Fruit fly (Drosophila melanogaster) whole organism, embryonic: ENCODE measurements around the gene Rpt5.

ENCODE experiments used
- Aef1 ChIP-seq: fragments of 200-800 bp; sonication (Bioruptor generic); IDR thresholded peaks from 3 replicates; pipeline ENCODE4 v1.3.6; 2022; ENCODE audit warnings: missing biosample characterization, missing genetic modification characterization
- B-H2 ChIP-seq: fragments of 200-800 bp; sonication (Bioruptor generic); optimal IDR thresholded peaks from 2 replicates; lab custom pipeline; 2018; ENCODE audit warnings: missing biosample characterization, mild to moderate bottlenecking, missing genetic modification characterization
- CG10267 ChIP-seq: fragments of 200-800 bp; sonication (Bioruptor generic); optimal IDR thresholded peaks from 2 replicates; lab custom pipeline; 2018; ENCODE audit warnings: missing biosample characterization, mild to moderate bottlenecking, missing genetic modification characterization, moderate library complexity
- CG11398 ChIP-seq: fragments of 200-800 bp; sonication (Bioruptor generic); optimal IDR thresholded peaks from 2 replicates; lab custom pipeline; 2016; ENCODE audit warnings: missing biosample characterization, missing genetic modification characterization
- CG14667 ChIP-seq: fragments of 200-800 bp; sonication (Bioruptor generic); IDR thresholded peaks from 2 replicates; pipeline ENCODE4 v1.3.6; 2022; ENCODE audit warnings: missing biosample characterization, missing genetic modification characterization
- CG14965 ChIP-seq: fragments of 200-800 bp; sonication (Bioruptor generic); optimal IDR thresholded peaks from 2 replicates; lab custom pipeline; 2016; ENCODE audit warnings: missing biosample characterization, missing genetic modification characterization, borderline replicate concordance
- CG15073 ChIP-seq: fragments of 200-800 bp; sonication (Bioruptor generic); optimal IDR thresholded peaks from 2 replicates; lab custom pipeline; 2016; ENCODE audit warnings: missing biosample characterization, missing genetic modification characterization
- CG15601 ChIP-seq: fragments of 200-800 bp; sonication (Bioruptor generic); optimal IDR thresholded peaks from 3 replicates; lab custom pipeline; 2019; ENCODE audit warnings: missing biosample characterization, mild to moderate bottlenecking, missing genetic modification characterization, moderate library complexity
- CG1602 ChIP-seq: fragments of 200-800 bp; sonication (Bioruptor generic); optimal IDR thresholded peaks from 3 replicates; lab custom pipeline; 2016; ENCODE audit warnings: missing biosample characterization, missing genetic modification characterization
- CG1647 ChIP-seq: fragments of 200-800 bp; sonication (Bioruptor generic); optimal IDR thresholded peaks from 3 replicates; lab custom pipeline; 2016; ENCODE audit warnings: missing biosample characterization, missing genetic modification characterization
- CG1792 ChIP-seq: fragments of 200-800 bp; sonication (Bioruptor generic); optimal IDR thresholded peaks from 2 replicates; lab custom pipeline; 2016; ENCODE audit warnings: missing biosample characterization, missing genetic modification characterization
- CG18599 ChIP-seq: fragments of 200-800 bp; sonication (Bioruptor generic); optimal IDR thresholded peaks from 3 replicates; lab custom pipeline; 2017; ENCODE audit warnings: missing biosample characterization, missing genetic modification characterization, mild to moderate bottlenecking, moderate library complexity, missing genetic modification reagents
- CG18619 ChIP-seq: fragments of 200-800 bp; sonication (Bioruptor generic); optimal IDR thresholded peaks from 3 replicates; lab custom pipeline; 2017; ENCODE audit warnings: missing biosample characterization, mild to moderate bottlenecking, missing genetic modification characterization
- CG2875 ChIP-seq: fragments of 200-800 bp; sonication (Bioruptor generic); optimal IDR thresholded peaks from 2 replicates; lab custom pipeline; 2017; ENCODE audit warnings: missing biosample characterization, mild to moderate bottlenecking, missing genetic modification characterization, missing genetic modification reagents
- CG32532 ChIP-seq: fragments of 200-800 bp; sonication (Bioruptor generic); IDR thresholded peaks from 2 replicates; pipeline ENCODE4 v1.3.6; 2022; ENCODE audit warnings: missing biosample characterization, missing genetic modification characterization
- CG34422 ChIP-seq: fragments of 200-800 bp; sonication (Bioruptor generic); IDR thresholded peaks from 3 replicates; pipeline ENCODE4 v1.3.6; 2022; ENCODE audit warnings: missing biosample characterization, missing genetic modification characterization
- CG4617 ChIP-seq: fragments of 200-800 bp; sonication (Bioruptor generic); optimal IDR thresholded peaks from 3 replicates; lab custom pipeline; 2016; ENCODE audit warnings: missing biosample characterization, missing genetic modification characterization, borderline replicate concordance
- CG4707 ChIP-seq: fragments of 200-800 bp; sonication (Bioruptor generic); optimal IDR thresholded peaks from 2 replicates; lab custom pipeline; 2018; ENCODE audit warnings: missing biosample characterization, mild to moderate bottlenecking, missing genetic modification characterization, moderate library complexity
- CG6791 ChIP-seq: fragments of 200-800 bp; sonication (Bioruptor generic); IDR thresholded peaks from 3 replicates; pipeline ENCODE4 v1.3.6; 2022; ENCODE audit warnings: missing biosample characterization, missing genetic modification characterization; ENCODE audit not compliant: partially characterized antibody
- CG6854 ChIP-seq: fragments of 200-800 bp; sonication (Bioruptor generic); optimal IDR thresholded peaks from 3 replicates; lab custom pipeline; 2017; ENCODE audit warnings: missing biosample characterization, mild to moderate bottlenecking, missing genetic modification characterization
- CG7745 ChIP-seq: fragments of 200-800 bp; sonication (Bioruptor generic); optimal IDR thresholded peaks from 2 replicates; lab custom pipeline; 2018; ENCODE audit warnings: missing biosample characterization, mild to moderate bottlenecking, missing genetic modification characterization, moderate library complexity
- CG8359 ChIP-seq: fragments of 200-800 bp; sonication (Bioruptor generic); optimal IDR thresholded peaks from 2 replicates; lab custom pipeline; 2017; ENCODE audit warnings: missing biosample characterization, mild to moderate bottlenecking, missing genetic modification characterization, borderline replicate concordance
- CG8924 ChIP-seq: fragments of 200-800 bp; optimal IDR thresholded peaks from 3 replicates; lab custom pipeline; 2019; ENCODE audit warnings: missing biosample characterization, mild to moderate bottlenecking, missing genetic modification characterization, moderate library complexity
- Hmr ChIP-seq: fragments of 200-800 bp; sonication (Bioruptor generic); optimal IDR thresholded peaks from 3 replicates; lab custom pipeline; 2017; ENCODE audit warnings: mild to moderate bottlenecking, missing biosample characterization, missing genetic modification reagents, missing genetic modification characterization
- MESR4 ChIP-seq: fragments of 200-800 bp; sonication (Bioruptor generic); optimal IDR thresholded peaks from 2 replicates; lab custom pipeline; 2018; ENCODE audit warnings: missing biosample characterization, mild to moderate bottlenecking, missing genetic modification characterization, moderate library complexity
- Oaz ChIP-seq: fragments of 200-800 bp; sonication (Bioruptor generic); IDR thresholded peaks from 2 replicates; pipeline ENCODE4 v1.3.6; 2022; ENCODE audit warnings: missing biosample characterization, missing genetic modification characterization
- Oli ChIP-seq: fragments of 200-800 bp; sonication (Bioruptor generic); optimal IDR thresholded peaks from 2 replicates; lab custom pipeline; 2018; ENCODE audit warnings: missing biosample characterization, mild to moderate bottlenecking, missing genetic modification characterization, moderate library complexity
- PHDP ChIP-seq: fragments of 200-800 bp; sonication (Bioruptor generic); optimal IDR thresholded peaks from 3 replicates; lab custom pipeline; 2018; ENCODE audit warnings: missing biosample characterization, mild to moderate bottlenecking, missing genetic modification characterization, moderate library complexity
- Sin3A ChIP-seq: fragments of >200 bp; optimal IDR thresholded peaks from 2 replicates; lab custom pipeline; 2018
- Vsx1 ChIP-seq: fragments of 200-800 bp; sonication (Bioruptor generic); optimal IDR thresholded peaks from 2 replicates; lab custom pipeline; 2017; ENCODE audit warnings: missing biosample characterization, mild to moderate bottlenecking, missing genetic modification characterization, missing genetic modification reagents
- Xrp1 ChIP-seq: fragments of 200-800 bp; sonication (Bioruptor generic); IDR thresholded peaks from 2 replicates; pipeline ENCODE4 v1.3.6; 2022; ENCODE audit warnings: missing biosample characterization, missing genetic modification characterization
- ara ChIP-seq: fragments of 200-800 bp; sonication (Bioruptor generic); IDR thresholded peaks from 2 replicates; pipeline ENCODE4 v1.3.6; 2022; ENCODE audit warnings: missing biosample characterization, missing genetic modification characterization
- br ChIP-seq: fragments of >200 bp; optimal IDR thresholded peaks from 2 replicates; lab custom pipeline; 2017
- ci ChIP-seq: fragments of 200-800 bp; sonication (Bioruptor generic); IDR thresholded peaks from 3 replicates; pipeline ENCODE4 v1.3.6; 2022; ENCODE audit warnings: missing biosample characterization, missing genetic modification characterization
- crc ChIP-seq: fragments of 200-800 bp; sonication (Bioruptor generic); optimal IDR thresholded peaks from 2 replicates; lab custom pipeline; 2016; ENCODE audit warnings: missing biosample characterization, missing genetic modification characterization
- dmrt99B ChIP-seq: fragments of 200-800 bp; sonication (Bioruptor generic); optimal IDR thresholded peaks from 2 replicates; lab custom pipeline; 2018; ENCODE audit warnings: missing biosample characterization, mild to moderate bottlenecking, missing genetic modification characterization, moderate library complexity
- esg ChIP-seq: fragments of 200-800 bp; sonication (Bioruptor generic); conservative IDR thresholded peaks from 2 replicates; pipeline ENCODE4 v1.3.6; 2022; ENCODE audit warnings: missing biosample characterization, missing genetic modification characterization
- fru ChIP-seq: fragments of >200 bp; optimal IDR thresholded peaks from 2 replicates; lab custom pipeline; 2017
- gfzf ChIP-seq: fragments of 200-800 bp; sonication (Bioruptor generic); optimal IDR thresholded peaks from 2 replicates; lab custom pipeline; 2016; ENCODE audit warnings: missing biosample characterization, mild to moderate bottlenecking, missing genetic modification characterization, moderate library complexity
- h ChIP-seq: fragments of >200 bp; optimal IDR thresholded peaks from 2 replicates; lab custom pipeline; 2017
- hth ChIP-seq: fragments of >200 bp; optimal IDR thresholded peaks from 2 replicates; lab custom pipeline; 2017; ENCODE audit warnings: inconsistent platforms
- lbe ChIP-seq: fragments of 200-800 bp; sonication (Bioruptor generic); optimal IDR thresholded peaks from 2 replicates; lab custom pipeline; 2016; ENCODE audit warnings: missing biosample characterization, mild to moderate bottlenecking, missing genetic modification characterization
- mirr ChIP-seq: fragments of 200-800 bp; sonication (Bioruptor generic); optimal IDR thresholded peaks from 3 replicates; lab custom pipeline; 2018; ENCODE audit warnings: missing biosample characterization, mild to moderate bottlenecking, missing genetic modification characterization
- nau ChIP-seq: fragments of 200-800 bp; sonication (Bioruptor generic); optimal IDR thresholded peaks from 3 replicates; lab custom pipeline; 2017; ENCODE audit warnings: missing biosample characterization, mild to moderate bottlenecking, missing genetic modification characterization, missing genetic modification reagents
- otp ChIP-seq: fragments of 200-800 bp; sonication (Bioruptor generic); IDR thresholded peaks from 3 replicates; pipeline ENCODE4, ENCODE4 v1.3.6; 2022; ENCODE audit warnings: missing biosample characterization, missing genetic modification characterization
- pita ChIP-seq: fragments of 200-800 bp; sonication (Bioruptor generic); optimal IDR thresholded peaks from 2 replicates; lab custom pipeline; 2017; ENCODE audit warnings: missing biosample characterization, mild to moderate bottlenecking, missing genetic modification characterization
- schlank ChIP-seq: fragments of 200-800 bp; sonication (Bioruptor generic); optimal IDR thresholded peaks from 2 replicates; lab custom pipeline; 2018; ENCODE audit warnings: missing biosample characterization, mild to moderate bottlenecking, missing genetic modification characterization
- sqz ChIP-seq: fragments of 200-800 bp; sonication (Bioruptor generic); optimal IDR thresholded peaks from 3 replicates; lab custom pipeline; 2018; ENCODE audit warnings: missing biosample characterization, mild to moderate bottlenecking, missing genetic modification characterization
- sug ChIP-seq: fragments of 200-800 bp; optimal IDR thresholded peaks from 2 replicates; lab custom pipeline; 2019; ENCODE audit warnings: missing biosample characterization, mild to moderate bottlenecking, missing genetic modification characterization, moderate library complexity
- tio ChIP-seq: fragments of 200-800 bp; sonication (Bioruptor generic); optimal IDR thresholded peaks from 2 replicates; lab custom pipeline; 2017; ENCODE audit warnings: missing biosample characterization, missing genetic modification characterization, inconsistent platforms
- zen2 ChIP-seq: fragments of 200-800 bp; sonication (Bioruptor generic); IDR thresholded peaks from 3 replicates; pipeline ENCODE4 v1.3.6; 2022; ENCODE audit warnings: missing biosample characterization, missing genetic modification characterization; ENCODE audit not compliant: partially characterized antibody

The Rpt5 gene

dm6 chr3R:23732990-23733512 lies 19.6 kb upstream of the Rpt5 start, which contains the start of the genes Hmgcr and Rpn9 (continued):
- TF ChIP-seq CG14667 (no peak), otp (GFP tag; lab: Robert Waterston, UW) (no peak), CG11398 (no peak), Sin3A (lab: Kevin White, UChicago) (peak; percentile 95), tio (GFP tag; lab: Kevin White, UChicago) (no peak), CG8359 (peak; percentile 9), esg (GFP tag; lab: Robert Waterston, UW) (no peak), CG15073 (GFP tag; lab: Kevin White, UChicago) (no peak), h (lab: Kevin White, UChicago) (no peak), crc (GFP tag; lab: Kevin White, UChicago) (no peak), ci (GFP tag; lab: Robert Waterston, UW) (peak; percentile 65; the same call in 2 of the 3 replicates), Aef1 (no peak), ara (no peak), pita (no peak), CG1647 (GFP tag; lab: Kevin White, UChicago) (no peak), Xrp1 (no peak), Vsx1 (peak; percentile 68), br (no peak), Hmr (GFP tag; lab: Kevin White, UChicago) (peak; percentile 55), B-H2 (GFP tag; lab: Kevin White, UChicago) (no peak), Oli (tag; lab: Kevin White, UChicago) (no peak), CG8924 (tag; lab: Kevin White, UChicago) (peak; percentile 44), CG4707 (GFP tag; lab: Kevin White, UChicago) (no peak), lbe (GFP tag; lab: Kevin White, UChicago) (no peak), CG6791 (GFP tag; lab: Robert Waterston, UW) (no peak), sqz (GFP tag; lab: Kevin White, UChicago) (no peak), CG4617 (GFP tag; lab: Kevin White, UChicago) (peak; percentile 41), CG18599 (GFP tag; lab: Kevin White, UChicago) (no peak), mirr (GFP tag; lab: Kevin White, UChicago) (no peak), CG1602 (GFP tag; lab: Kevin White, UChicago) (no peak), CG14965 (no peak), hth (lab: Kevin White, UChicago) (no peak), CG1792 (GFP tag; lab: Kevin White, UChicago) (no peak), fru (lab: Kevin White, UChicago) (no peak), CG6854 (no peak), CG10267 (tag; lab: Kevin White, UChicago) (peak; percentile 68), CG32532 (GFP tag; lab: Robert Waterston, UW) (no peak), sug (tag; lab: Kevin White, UChicago) (peak; percentile 33), CG2875 (GFP tag; lab: Kevin White, UChicago) (no peak), CG15601 (tag; lab: Kevin White, UChicago) (peak; percentile 76), schlank (no peak), nau (GFP tag; lab: Kevin White, UChicago) (peak; percentile 22), CG34422 (peak; percentile 67; the same call in 1 of the 3 replicates), gfzf (GFP tag; lab: Kevin White, UChicago) (peak; percentile 93), CG18619 (GFP tag; lab: Kevin White, UChicago) (no peak), dmrt99B (no peak), MESR4 (GFP tag; lab: Kevin White, UChicago) (peak; percentile 66), CG7745 (tag; lab: Kevin White, UChicago) (no peak), PHDP (tag; lab: Kevin White, UChicago) (peak; percentile 47), Oaz (no peak), zen2 (0 out of 3 replicates have a peak, but pooled peaks have one; percentile 5)
